Fruit fly (Drosophila melanogaster) whole organism, prepupa: ENCODE measurements around the gene nbs.

ENCODE experiments used
- CG3919 ChIP-seq: fragments of 200-800 bp; sonication (Bioruptor generic); optimal IDR thresholded peaks from 3 replicates; lab custom pipeline; 2016; ENCODE audit warnings: missing biosample characterization, missing genetic modification characterization
- CG6163 ChIP-seq: fragments of 200-800 bp; sonication (Bioruptor generic); IDR thresholded peaks from 3 replicates; pipeline ENCODE4 v1.3.6; 2022; ENCODE audit warnings: missing biosample characterization, missing genetic modification characterization
- CG6792 ChIP-seq: fragments of 200-800 bp; sonication (Bioruptor generic); optimal IDR thresholded peaks from 3 replicates; lab custom pipeline; 2016; ENCODE audit warnings: missing biosample characterization, missing genetic modification characterization
- CG6854 ChIP-seq: fragments of 200-800 bp; sonication (Bioruptor generic); optimal IDR thresholded peaks from 2 replicates; lab custom pipeline; 2017; ENCODE audit warnings: missing biosample characterization, mild to moderate bottlenecking, missing genetic modification characterization
- CG8632 ChIP-seq: fragments of 200-800 bp; sonication (Bioruptor generic); optimal IDR thresholded peaks from 3 replicates; lab custom pipeline; 2016; ENCODE audit warnings: missing biosample characterization, missing genetic modification characterization
- Lpt ChIP-seq: fragments of 200-800 bp; sonication (Bioruptor generic); optimal IDR thresholded peaks from 3 replicates; lab custom pipeline; 2016; ENCODE audit warnings: missing biosample characterization, missing genetic modification characterization
- OdsH ChIP-seq: fragments of 200-800 bp; sonication (Bioruptor generic); optimal IDR thresholded peaks from 3 replicates; lab custom pipeline; 2016; ENCODE audit warnings: missing biosample characterization, missing genetic modification characterization

dm6 chr3L:9764307-9764706, 41.3 kb upstream of the nbs start:
- TF ChIP-seq CG6163 = no peak
- no peak for TF ChIP-seq CG6792 (GFP tag; lab: Kevin White, UChicago)
- peak; percentile 12 for TF ChIP-seq CG3919 (GFP tag; lab: Kevin White, UChicago)
- peak; percentile 17 for TF ChIP-seq OdsH (GFP tag; lab: Kevin White, UChicago)
- no peak for TF ChIP-seq CG8632 (GFP tag; lab: Kevin White, UChicago)
- TF ChIP-seq CG6854 (GFP tag; lab: Kevin White, UChicago) = no peak
- no peak for TF ChIP-seq Lpt (GFP tag; lab: Kevin White, UChicago)
